Worm (Caenorhabditis elegans): ENCODE measurements around the gene pho-5.

DNA sequence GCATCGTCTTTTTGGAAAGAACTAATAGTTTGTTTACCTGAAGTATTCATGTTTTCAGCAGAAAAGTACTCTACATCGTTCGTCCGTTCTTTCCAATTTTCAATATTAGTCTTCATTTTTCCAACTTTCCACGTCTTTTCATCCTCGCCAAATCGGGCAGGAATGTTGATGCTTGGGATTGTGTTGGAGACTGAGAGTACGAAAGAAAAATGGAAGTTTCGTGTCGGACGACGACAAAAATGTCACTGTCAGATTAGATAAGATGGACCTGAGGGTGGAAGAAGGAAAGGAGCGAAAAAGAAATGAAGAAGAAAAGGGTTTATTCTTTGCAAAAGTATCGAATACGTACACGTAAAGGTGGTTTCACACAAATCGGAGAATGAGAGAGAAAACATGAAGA lies 12.4 kb upstream of the pho-5 start:
- no peak for TF ChIP-seq arid-1 (GFP tag; conservative IDR thresholded peaks at IDR 0.05)
- no peak for TF ChIP-seq zag-1 (tag; optimal IDR thresholded peaks at IDR 0.05)
- TF ChIP-seq fos-1 (tag; optimal IDR thresholded peaks at IDR 0.05): no peak
- no peak for TF ChIP-seq nhr-76 (tag; optimal IDR thresholded peaks at IDR 0.05)

Data from whole organism, L4 larva.